Fruit fly (Drosophila melanogaster) whole organism: ENCODE data around the gene Srp68.

Experiments used
- CG8478 ChIP-seq: fragments of >200 bp; optimal IDR thresholded peaks from 2 replicates; lab custom pipeline; 2018; ENCODE audit warnings: inconsistent platforms
- Dll ChIP-seq: fragments of >200 bp; optimal IDR thresholded peaks from 2 replicates; lab custom pipeline; 2017
- pan ChIP-seq: fragments of >200 bp; optimal IDR thresholded peaks from 2 replicates; lab custom pipeline; 2017
- psq ChIP-seq: fragments of >200 bp; optimal IDR thresholded peaks from 2 replicates; lab custom pipeline; 2017
- usp ChIP-seq: fragments of >200 bp; optimal IDR thresholded peaks from 2 replicates; lab custom pipeline; 2017; ENCODE audit warnings: missing biosample characterization, missing genetic modification characterization, mixed read lengths

DNA sequence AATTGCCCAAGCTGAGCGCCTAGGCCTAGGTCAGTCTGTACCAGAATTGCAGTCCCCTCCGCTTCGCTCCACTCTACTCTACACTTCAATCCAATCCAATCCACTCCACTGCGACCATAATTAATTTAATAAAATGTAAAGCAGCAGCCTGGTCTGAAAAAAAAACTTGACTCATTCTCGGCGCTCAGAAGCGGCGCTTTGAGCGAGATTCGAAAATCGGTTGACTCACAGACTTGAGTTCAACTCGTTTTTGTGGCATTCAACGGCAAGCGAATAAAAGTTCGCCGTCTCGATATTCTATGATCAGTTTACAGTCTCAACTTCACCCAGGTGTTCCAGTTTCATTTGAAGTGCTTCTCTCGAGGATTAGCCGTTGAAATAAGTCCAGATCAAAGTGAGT is 6.6 kb downstream of the Srp68 start, which contains the start of gene CG13314:
- TF ChIP-seq pan (lab: Kevin White, UChicago) (no peak), CG8478 (lab: Kevin White, UChicago) (no peak), usp (GFP tag; lab: Kevin White, UChicago) (no peak), psq (lab: Kevin White, UChicago) (no peak), Dll (lab: Kevin White, UChicago) (no peak)
